Worm (Caenorhabditis elegans): ENCODE data around the gene Y17D7B.2.
A peak's percentile ranks its signal among the peaks of the same experiment; 100 is the strongest.

Gene Y17D7B.2

DNA sequence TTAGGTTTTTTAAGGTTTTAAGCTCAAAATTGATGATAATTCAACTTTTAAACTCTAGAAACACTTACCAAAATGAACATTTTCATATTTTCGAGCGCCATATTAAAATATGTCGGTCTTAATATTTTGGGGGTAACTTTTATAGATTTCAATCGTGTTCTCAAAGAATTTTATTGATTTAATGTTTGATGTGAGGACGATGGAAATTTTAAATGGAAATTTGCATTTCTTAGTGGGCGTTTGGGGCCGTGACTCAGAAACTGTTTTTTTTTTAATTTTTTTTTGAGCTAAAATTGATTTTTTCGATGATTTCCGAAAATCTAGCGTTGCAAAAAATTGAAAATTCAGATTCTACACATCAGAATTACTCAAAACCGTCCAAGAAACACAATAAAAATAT lies 15.7 kb downstream of the Y17D7B.2 start, which contains the start of gene C54E10.10:
TSS of gene C54E10.10 (minus strand) at position 101 of the 400 bp plus-strand sequence.
- TF ChIP-seq hnd-1 (tag; optimal IDR thresholded peaks at IDR 0.05) (no peak), ceh-36 (tag; optimal IDR thresholded peaks at IDR 0.05) (no peak), scrt-1 (GFP tag; IDR thresholded peaks at IDR 0.05) (no peak), ama-1 (optimal IDR thresholded peaks at IDR 0.05) (no peak), hmg-4 (GFP tag; optimal IDR thresholded peaks at IDR 0.05) (no peak), hmbx-1 (tag; optimal IDR thresholded peaks at IDR 0.05) (no peak), tbx-11 (GFP tag; IDR thresholded peaks at IDR 0.05) (no peak), ceh-13 (GFP tag; optimal IDR thresholded peaks at IDR 0.05) (no peak), F13C5.2 (tag; optimal IDR thresholded peaks at IDR 0.05) (no peak), tbx-37 (GFP tag; conservative IDR thresholded peaks at IDR 0.05) (no peak)

DNA sequence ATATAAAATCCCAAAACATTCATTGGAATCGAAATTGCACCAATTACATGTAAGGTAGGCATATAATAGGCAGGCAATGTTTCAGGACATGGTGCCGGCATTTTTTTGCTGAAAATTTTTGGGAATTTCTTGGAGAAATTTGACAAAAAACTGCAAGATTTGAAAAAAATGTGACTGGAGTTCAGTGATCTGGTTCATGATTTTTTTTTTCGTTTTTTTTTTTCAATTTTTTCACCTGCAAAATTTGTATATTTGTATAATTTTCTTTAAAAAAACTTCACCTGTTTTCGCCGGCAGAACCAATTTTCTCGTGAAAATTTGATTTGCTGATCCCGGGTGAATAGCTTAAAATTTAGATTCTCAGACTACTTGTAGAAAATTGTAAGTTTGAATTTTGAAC lies 18.9 kb downstream of the Y17D7B.2 start, which contains the start of gene sri-10:
TSS of gene sri-10 (minus strand) at position 101 of the 400 bp plus-strand sequence.
- no peak for TF ChIP-seq F13C5.2 (tag; optimal IDR thresholded peaks at IDR 0.05)
- no peak for TF ChIP-seq tbx-11 (GFP tag; IDR thresholded peaks at IDR 0.05)
- TF ChIP-seq hmbx-1 (tag; optimal IDR thresholded peaks at IDR 0.05) = no peak
- no peak for TF ChIP-seq flt-1 (GFP tag; IDR thresholded peaks at IDR 0.05)
- no peak for TF ChIP-seq ceh-36 (tag; optimal IDR thresholded peaks at IDR 0.05)
- TF ChIP-seq ceh-13 (GFP tag; optimal IDR thresholded peaks at IDR 0.05) = no peak
- TF ChIP-seq hnd-1 (tag; optimal IDR thresholded peaks at IDR 0.05) = no peak
- no peak for TF ChIP-seq scrt-1 (GFP tag; IDR thresholded peaks at IDR 0.05)
- TF ChIP-seq aly-1 (tag; optimal IDR thresholded peaks at IDR 0.05) = no peak
- TF ChIP-seq B0310.2 (tag; optimal IDR thresholded peaks at IDR 0.05) = no peak
- TF ChIP-seq ets-7 (tag; optimal IDR thresholded peaks at IDR 0.05) = no peak

ce11 chrV:18808621-18809020 lies 21.1 kb downstream of the Y17D7B.2 start, which contains the start of gene C54E10.6:
Gene C54E10.6, minus strand, starts transcription at chrV:18808729.
- TF ChIP-seq tbx-37 (GFP tag; conservative IDR thresholded peaks at IDR 0.05) = no peak
- peak; percentile 43 for TF ChIP-seq F13C5.2 (tag; optimal IDR thresholded peaks at IDR 0.05)

ce11 chrV:18810705-18811104 lies 23.2 kb downstream of the Y17D7B.2 start, which contains the start of gene C54E10.3:
Gene C54E10.3, plus strand, starts transcription at chrV:18811005.
- TF ChIP-seq scrt-1 (GFP tag; IDR thresholded peaks at IDR 0.05) (no peak), hnd-1 (tag; optimal IDR thresholded peaks at IDR 0.05) (no peak), tbx-11 (GFP tag; IDR thresholded peaks at IDR 0.05) (no peak), tbx-37 (GFP tag; conservative IDR thresholded peaks at IDR 0.05) (no peak), B0310.2 (tag; optimal IDR thresholded peaks at IDR 0.05) (no peak), ceh-13 (GFP tag; optimal IDR thresholded peaks at IDR 0.05) (no peak), hmbx-1 (tag; optimal IDR thresholded peaks at IDR 0.05) (no peak), F13C5.2 (tag; optimal IDR thresholded peaks at IDR 0.05) (no peak)

- no peak for TF ChIP-seq pes-1 (GFP tag; IDR thresholded peaks at IDR 0.05)
- no peak for TF ChIP-seq scrt-1 (GFP tag; IDR thresholded peaks at IDR 0.05)
- no peak for TF ChIP-seq sea-1 (GFP tag; conservative IDR thresholded peaks at IDR 0.05)
- no peak for TF ChIP-seq B0310.2 (tag; optimal IDR thresholded peaks at IDR 0.05)
- no peak for TF ChIP-seq hnd-1 (tag; optimal IDR thresholded peaks at IDR 0.05)
- no peak for TF ChIP-seq tra-4 (tag; optimal IDR thresholded peaks at IDR 0.05)
Measured at ce11 chrV:18811360-18811759, 23.8 kb downstream of the Y17D7B.2 start, which contains the start of gene C54E10.7. Gene C54E10.7, plus strand, starts transcription at chrV:18811660.

DNA sequence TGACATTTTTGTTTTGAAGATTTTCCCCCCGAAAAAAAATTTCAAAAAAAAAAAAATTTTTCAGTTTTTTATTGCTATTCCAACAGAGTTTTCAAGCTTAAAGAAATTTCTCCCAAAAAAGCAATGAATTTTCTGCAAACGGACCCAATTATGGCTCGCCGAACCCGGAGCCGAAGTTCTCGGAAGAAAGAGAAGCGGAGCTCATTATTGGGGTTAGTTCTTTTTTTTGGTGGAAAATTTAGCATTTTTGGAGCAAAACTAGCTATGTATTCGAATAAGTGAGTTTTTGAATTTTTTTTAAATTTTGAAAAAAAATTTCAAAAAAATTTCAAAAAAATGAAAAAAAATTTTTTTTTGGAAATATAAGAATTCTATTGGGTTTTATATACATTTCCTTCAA lies 32.1 kb downstream of the Y17D7B.2 start, which contains the start of gene ncs-5:
TSS of gene ncs-5 (plus strand) at position 124 of the 400 bp plus-strand sequence.
- no peak for TF ChIP-seq scrt-1 (GFP tag; IDR thresholded peaks at IDR 0.05)
- no peak for TF ChIP-seq ceh-36 (tag; optimal IDR thresholded peaks at IDR 0.05)
- no peak for TF ChIP-seq pes-1 (GFP tag; IDR thresholded peaks at IDR 0.05)
- no peak for TF ChIP-seq tbx-37 (GFP tag; conservative IDR thresholded peaks at IDR 0.05)
- TF ChIP-seq hmg-4 (GFP tag; optimal IDR thresholded peaks at IDR 0.05) = no peak
- no peak for TF ChIP-seq hmbx-1 (tag; optimal IDR thresholded peaks at IDR 0.05)
- TF ChIP-seq aly-1 (tag; optimal IDR thresholded peaks at IDR 0.05) = no peak
- no peak for TF ChIP-seq hnd-1 (tag; optimal IDR thresholded peaks at IDR 0.05)
- no peak for TF ChIP-seq flt-1 (GFP tag; IDR thresholded peaks at IDR 0.05)
- no peak for TF ChIP-seq ama-1 (optimal IDR thresholded peaks at IDR 0.05)
- TF ChIP-seq B0310.2 (tag; optimal IDR thresholded peaks at IDR 0.05) = no peak
- TF ChIP-seq tra-4 (tag; optimal IDR thresholded peaks at IDR 0.05) = no peak

DNA sequence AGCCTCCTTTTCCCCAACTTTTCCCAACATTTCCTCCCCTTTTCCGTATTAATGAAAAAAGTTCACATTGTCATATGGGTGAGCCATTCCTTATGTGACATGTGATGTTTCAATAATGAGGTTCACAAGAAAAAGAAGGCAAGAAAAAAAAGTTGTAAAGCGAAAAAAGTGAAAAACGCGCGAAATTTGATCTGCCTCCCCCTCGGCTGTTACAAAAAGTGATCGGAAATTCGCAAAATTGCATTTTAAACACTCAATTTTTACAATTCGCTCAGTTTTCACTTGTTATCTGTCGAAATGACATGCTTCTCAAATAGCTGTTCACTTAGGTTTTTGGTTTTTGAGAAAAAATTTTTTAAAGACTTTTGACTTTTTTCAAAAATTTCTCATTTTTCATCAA lies 34.0 kb downstream of the Y17D7B.2 start:
- no peak for TF ChIP-seq tbx-37 (GFP tag; conservative IDR thresholded peaks at IDR 0.05)
- no peak for TF ChIP-seq flt-1 (GFP tag; IDR thresholded peaks at IDR 0.05)
- TF ChIP-seq hmg-4 (GFP tag; optimal IDR thresholded peaks at IDR 0.05) = no peak
- no peak for TF ChIP-seq F13C5.2 (tag; optimal IDR thresholded peaks at IDR 0.05)
- TF ChIP-seq ets-7 (tag; optimal IDR thresholded peaks at IDR 0.05) = no peak
- TF ChIP-seq hmbx-1 (tag; optimal IDR thresholded peaks at IDR 0.05) = no peak
- no peak for TF ChIP-seq ceh-13 (GFP tag; optimal IDR thresholded peaks at IDR 0.05)
- no peak for TF ChIP-seq scrt-1 (GFP tag; IDR thresholded peaks at IDR 0.05)
- no peak for TF ChIP-seq tra-4 (tag; optimal IDR thresholded peaks at IDR 0.05)
- no peak for TF ChIP-seq B0310.2 (tag; optimal IDR thresholded peaks at IDR 0.05)
- no peak for TF ChIP-seq pes-1 (GFP tag; IDR thresholded peaks at IDR 0.05)
- no peak for TF ChIP-seq ceh-36 (tag; optimal IDR thresholded peaks at IDR 0.05)
- no peak for TF ChIP-seq tbx-11 (GFP tag; IDR thresholded peaks at IDR 0.05)
- TF ChIP-seq ama-1 (optimal IDR thresholded peaks at IDR 0.05) = no peak
- no peak for TF ChIP-seq hnd-1 (tag; optimal IDR thresholded peaks at IDR 0.05)

- TF ChIP-seq ets-7 (tag; optimal IDR thresholded peaks at IDR 0.05) = no peak
- no peak for TF ChIP-seq ama-1 (optimal IDR thresholded peaks at IDR 0.05)
- TF ChIP-seq hmbx-1 (tag; optimal IDR thresholded peaks at IDR 0.05) = no peak
- no peak for TF ChIP-seq tra-4 (tag; optimal IDR thresholded peaks at IDR 0.05)
- no peak for TF ChIP-seq flt-1 (GFP tag; IDR thresholded peaks at IDR 0.05)
- no peak for TF ChIP-seq tbx-11 (GFP tag; IDR thresholded peaks at IDR 0.05)
- no peak for TF ChIP-seq F13C5.2 (tag; optimal IDR thresholded peaks at IDR 0.05)
- TF ChIP-seq B0310.2 (tag; optimal IDR thresholded peaks at IDR 0.05) = no peak
- no peak for TF ChIP-seq aly-1 (tag; optimal IDR thresholded peaks at IDR 0.05)
- no peak for TF ChIP-seq sea-1 (GFP tag; conservative IDR thresholded peaks at IDR 0.05)
- no peak for TF ChIP-seq pes-1 (GFP tag; IDR thresholded peaks at IDR 0.05)
- no peak for TF ChIP-seq ceh-13 (GFP tag; optimal IDR thresholded peaks at IDR 0.05)
- no peak for TF ChIP-seq hmg-4 (GFP tag; optimal IDR thresholded peaks at IDR 0.05)
- TF ChIP-seq tbx-37 (GFP tag; conservative IDR thresholded peaks at IDR 0.05) = no peak
- TF ChIP-seq ceh-36 (tag; optimal IDR thresholded peaks at IDR 0.05) = no peak
- no peak for TF ChIP-seq scrt-1 (GFP tag; IDR thresholded peaks at IDR 0.05)
- TF ChIP-seq hnd-1 (tag; optimal IDR thresholded peaks at IDR 0.05) = no peak
Measured at ce11 chrV:18826445-18826844, 38.9 kb downstream of the Y17D7B.2 start.

Measured in whole organism, early embryonic.